Worm (Caenorhabditis elegans): ENCODE measurements around the gene gpn-1.

The gpn-1 gene

DNA sequence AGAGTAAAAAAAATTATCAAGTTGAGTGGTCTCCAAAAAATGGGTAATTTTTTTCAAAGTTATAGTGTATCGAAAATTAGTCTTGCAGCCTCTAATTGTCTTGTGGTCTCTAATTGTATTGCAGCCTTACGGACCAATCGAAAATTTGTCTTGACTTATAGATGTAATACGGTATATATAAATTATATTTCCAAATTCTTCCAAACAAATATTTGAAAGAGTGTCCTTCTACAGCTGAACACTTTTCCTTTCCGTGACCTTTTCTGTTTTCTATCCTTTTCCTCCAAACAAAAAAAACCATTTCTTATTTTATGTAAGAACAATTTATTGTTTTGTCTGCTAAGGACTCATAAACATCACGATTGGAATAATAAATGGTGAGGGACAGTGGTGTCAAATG, 40.9 kb upstream of the gpn-1 start, which contains the start of gene K09E9.7:
TSS of gene K09E9.7 (plus strand) at position 301 of the 400 bp plus-strand sequence.
- TF ChIP-seq daf-12 (tag; optimal IDR thresholded peaks at IDR 0.05) (no peak), aha-1 (tag) (peak; percentile 34)

DNA sequence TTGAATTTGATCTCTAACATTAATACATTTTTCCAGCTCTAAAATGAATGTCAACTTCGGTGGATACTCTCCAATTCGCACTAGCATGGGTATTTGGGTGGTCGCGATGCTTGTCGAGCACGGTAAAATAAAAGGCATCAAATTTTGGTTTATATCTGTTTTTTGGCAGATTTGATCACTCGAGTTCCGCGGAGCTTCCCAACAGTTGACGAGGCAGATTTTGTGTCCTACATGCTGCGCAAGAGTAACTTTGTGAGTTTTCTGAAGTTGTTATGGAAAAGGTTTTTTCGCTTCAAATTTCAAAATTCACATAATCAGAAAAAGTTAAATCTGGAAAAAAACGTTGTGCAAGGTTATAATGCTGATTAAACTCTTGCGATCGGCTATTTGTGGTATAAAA, 40.1 kb upstream of the gpn-1 start:
- TF ChIP-seq madf-9 (GFP tag; conservative IDR thresholded peaks at IDR 0.05) (no peak), unc-62 (GFP tag; optimal IDR thresholded peaks at IDR 0.05 in 1 of 2) (peak in 1 of 2 experiments; percentile 97), unc-62 (tag; optimal IDR thresholded peaks at IDR 0.05) (no peak)

DNA sequence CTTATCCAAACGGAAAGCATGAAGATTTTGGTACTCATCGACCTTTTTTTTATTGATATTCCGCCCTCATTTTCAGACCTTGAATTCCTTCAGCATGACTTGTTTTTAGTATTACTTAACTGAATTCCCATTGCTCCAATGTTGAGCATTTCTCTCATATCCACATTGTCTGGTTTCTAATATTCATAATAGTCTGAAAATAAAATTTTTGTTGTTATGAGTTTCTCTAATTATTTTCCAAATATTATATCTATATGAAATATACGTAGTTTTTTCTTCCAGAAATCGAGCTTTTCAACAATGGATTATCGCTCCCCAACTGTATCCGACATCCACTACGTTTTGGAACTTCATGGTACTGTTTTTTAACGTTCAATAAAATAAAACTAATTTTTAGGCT, 38.9 kb upstream of the gpn-1 start, which contains the start of gene H08J19.1:
TSS of gene H08J19.1 (plus strand) at position 301 of the 400 bp plus-strand sequence.
- TF ChIP-seq fos-1 (tag; optimal IDR thresholded peaks at IDR 0.05) (no peak), daf-19 (GFP tag; conservative IDR thresholded peaks at IDR 0.05) (no peak), daf-12 (tag; optimal IDR thresholded peaks at IDR 0.05) (no peak), mes-2 (tag; optimal IDR thresholded peaks at IDR 0.05; ENCODE audit: poor library complexity, severe bottlenecking) (no peak), zag-1 (tag; optimal IDR thresholded peaks at IDR 0.05) (no peak), ceh-20 (GFP tag; IDR thresholded peaks at IDR 0.05) (no peak), F26F4.8 (GFP tag; conservative IDR thresholded peaks at IDR 0.05) (no peak), set-16 (GFP tag; IDR thresholded peaks at IDR 0.05) (no peak), unc-62 (GFP tag; optimal IDR thresholded peaks at IDR 0.05 in 1 of 2) (no peak), unc-62 (tag; optimal IDR thresholded peaks at IDR 0.05) (no peak)

- TF ChIP-seq T20F7.1 (GFP tag; optimal IDR thresholded peaks at IDR 0.05), result peak; percentile 92
- no peak for TF ChIP-seq nhr-11 (tag; optimal IDR thresholded peaks at IDR 0.05)
- no peak for TF ChIP-seq daf-12 (tag; optimal IDR thresholded peaks at IDR 0.05)
- TF ChIP-seq pha-4 (GFP tag; IDR thresholded peaks at IDR 0.05), result no peak
- no peak for TF ChIP-seq pha-4 (tag; optimal IDR thresholded peaks at IDR 0.05)
- no peak for TF ChIP-seq ama-1 (optimal IDR thresholded peaks at IDR 0.05)
- TF ChIP-seq hlh-30 (tag; optimal IDR thresholded peaks at IDR 0.05; ENCODE audit: insufficient read depth), result peak; percentile 67
- TF ChIP-seq ceh-28 (tag; optimal IDR thresholded peaks at IDR 0.05), result no peak
- TF ChIP-seq daf-16 (GFP tag; optimal IDR thresholded peaks at IDR 0.05), result no peak
- TF ChIP-seq daf-16 (tag; optimal IDR thresholded peaks at IDR 0.05), result no peak
- no peak for TF ChIP-seq rbr-2 (tag; optimal IDR thresholded peaks at IDR 0.05)
- no peak for TF ChIP-seq pqm-1 (tag; optimal IDR thresholded peaks at IDR 0.05)
- TF ChIP-seq T26A8.4 (GFP tag; IDR thresholded peaks at IDR 0.05), result no peak
- TF ChIP-seq lir-3 (tag; optimal IDR thresholded peaks at IDR 0.05), result no peak
- TF ChIP-seq lsy-2 (tag; optimal IDR thresholded peaks at IDR 0.05), result peak in 1 of 2 experiments; percentile 16
- TF ChIP-seq egl-43 (GFP tag; IDR thresholded peaks at IDR 0.05), result no peak
- TF ChIP-seq dmd-8 (GFP tag; IDR thresholded peaks at IDR 0.05), result no peak
- TF ChIP-seq dmd-6 (GFP tag; IDR thresholded peaks at IDR 0.05), result no peak
Measured at ce11 chrX:15647276-15647675, 34.2 kb upstream of the gpn-1 start, which contains the start of gene F59D12.5. Gene F59D12.5 (minus strand): TSS chrX:15647369.

- TF ChIP-seq ZK337.2 (GFP tag; IDR thresholded peaks at IDR 0.05) (no peak), nhr-10 (tag; optimal IDR thresholded peaks at IDR 0.05) (no peak), set-16 (GFP tag; IDR thresholded peaks at IDR 0.05) (peak; percentile 90), dmd-9 (GFP tag; IDR thresholded peaks at IDR 0.05) (0 out of 2 replicates have a peak, but pooled peaks have one; percentile 15), mep-1 (tag; optimal IDR thresholded peaks at IDR 0.05) (no peak), aha-1 (tag) (peak; percentile 9)
Measured at ce11 chrX:15650428-15650827, 31.1 kb upstream of the gpn-1 start.

ce11 chrX:15650919-15651420, 30.5 kb upstream of the gpn-1 start, which contains the start of gene F59D12.3:
Gene F59D12.3 (minus strand): TSS chrX:15650969.
- no peak for TF ChIP-seq rbr-2 (tag; optimal IDR thresholded peaks at IDR 0.05)
- TF ChIP-seq nhr-48 (tag; optimal IDR thresholded peaks at IDR 0.05), result no peak
- TF ChIP-seq tag-97 (GFP tag; IDR thresholded peaks at IDR 0.05), result no peak

Data from whole organism, L4 larva.